Worm (Caenorhabditis elegans): ENCODE measurements around the gene vps-18.
A peak's percentile ranks its signal among the peaks of the same experiment; 100 is the strongest.

vps-18 gene

DNA sequence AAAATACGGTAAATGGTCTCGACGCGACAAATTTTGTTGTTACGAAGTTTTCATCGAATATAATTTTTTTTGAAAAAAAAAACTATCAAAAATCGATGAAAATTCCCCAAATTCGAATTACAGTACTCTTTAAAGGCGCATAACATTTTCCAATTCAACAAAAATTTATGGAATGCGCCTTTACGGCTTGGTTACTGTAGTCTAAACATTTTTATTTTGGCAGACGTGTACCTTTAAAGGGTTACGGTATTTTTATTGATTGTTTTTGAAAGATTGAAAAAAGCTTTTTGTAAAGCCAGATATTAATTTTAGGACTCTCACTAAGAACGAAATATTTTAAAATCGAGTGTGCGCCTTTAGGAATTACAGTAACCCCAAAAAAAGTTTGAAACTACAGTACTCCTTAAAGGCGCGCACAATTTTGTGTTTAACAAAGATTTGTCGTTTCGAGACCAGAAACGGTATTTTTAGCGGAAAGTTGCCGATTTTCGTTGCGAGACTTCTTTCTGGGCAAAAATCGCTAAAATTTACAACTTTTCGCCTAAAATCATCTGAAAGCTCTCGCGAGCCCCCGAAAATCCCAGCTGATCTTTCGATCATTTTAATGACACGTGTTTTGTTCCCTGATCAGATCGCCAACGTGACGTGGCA is 13.2 kb downstream of the vps-18 start (continued):
- TF ChIP-seq ztf-25 (GFP tag; IDR thresholded peaks at IDR 0.05), result no peak
- TF ChIP-seq B0035.1 (tag; optimal IDR thresholded peaks at IDR 0.05), result no peak
- no peak for TF ChIP-seq madf-10 (tag; optimal IDR thresholded peaks at IDR 0.05)
- peak; percentile 89 for TF ChIP-seq madf-6 (GFP tag; IDR thresholded peaks at IDR 0.05)
- TF ChIP-seq ceh-100 (GFP tag; IDR thresholded peaks at IDR 0.05), result no peak
- no peak for TF ChIP-seq zim-3 (tag; optimal IDR thresholded peaks at IDR 0.05)
- TF ChIP-seq snpc-1.1 (tag; optimal IDR thresholded peaks at IDR 0.05; ENCODE audit: insufficient read depth), result no peak
- no peak for TF ChIP-seq hmg-1.2 (GFP tag; IDR thresholded peaks at IDR 0.05)
- TF ChIP-seq lin-26 (GFP tag; IDR thresholded peaks at IDR 0.05), result no peak
- TF ChIP-seq athp-1 (tag; optimal IDR thresholded peaks at IDR 0.05), result no peak
- no peak for TF ChIP-seq F23B12.7 (tag; optimal IDR thresholded peaks at IDR 0.05; ENCODE audit: insufficient read depth)
- TF ChIP-seq ceh-58 (GFP tag; IDR thresholded peaks at IDR 0.05), result no peak
- TF ChIP-seq lag-1 (GFP tag; IDR thresholded peaks at IDR 0.05), result no peak
- no peak for TF ChIP-seq F57C9.4 (tag; optimal IDR thresholded peaks at IDR 0.05)
- TF ChIP-seq rpc-1 (optimal IDR thresholded peaks at IDR 0.05), result no peak
- TF ChIP-seq rpc-1 (tag; optimal IDR thresholded peaks at IDR 0.05), result no peak
- TF ChIP-seq chd-7 (tag; optimal IDR thresholded peaks at IDR 0.05), result no peak
- no peak for TF ChIP-seq ztf-6 (GFP tag; IDR thresholded peaks at IDR 0.05)
- TF ChIP-seq attf-3 (GFP tag; conservative IDR thresholded peaks at IDR 0.05), result no peak
- TF ChIP-seq ccch-3 (GFP tag; optimal IDR thresholded peaks at IDR 0.05), result no peak
- TF ChIP-seq B0336.3 (GFP tag; IDR thresholded peaks at IDR 0.05), result no peak
- TF ChIP-seq fkh-3 (tag; optimal IDR thresholded peaks at IDR 0.05), result no peak
- no peak for TF ChIP-seq ceh-27 (GFP tag; optimal IDR thresholded peaks at IDR 0.05)
- TF ChIP-seq madf-3 (GFP tag; IDR thresholded peaks at IDR 0.05), result no peak
- no peak for TF ChIP-seq ama-1 (optimal IDR thresholded peaks at IDR 0.05)
- no peak for TF ChIP-seq ama-1 (GFP tag; optimal IDR thresholded peaks at IDR 0.05)
- TF ChIP-seq let-607 (tag; optimal IDR thresholded peaks at IDR 0.05), result no peak
- no peak for TF ChIP-seq hlh-26 (GFP tag; conservative IDR thresholded peaks at IDR 0.05)
- peak; percentile 10 for TF ChIP-seq efl-1 (GFP tag; optimal IDR thresholded peaks at IDR 0.05)
- peak; percentile 65 for TF ChIP-seq xnd-1 (tag; optimal IDR thresholded peaks at IDR 0.05)
- no peak for TF ChIP-seq D2030.7 (GFP tag; IDR thresholded peaks at IDR 0.05)
- TF ChIP-seq snpc-4 (GFP tag; optimal IDR thresholded peaks at IDR 0.05), result no peak
- TF ChIP-seq snpc-4 (tag; optimal IDR thresholded peaks at IDR 0.05), result no peak
- no peak for TF ChIP-seq mes-4 (tag; optimal IDR thresholded peaks at IDR 0.05)
- TF ChIP-seq ekl-4 (GFP tag; IDR thresholded peaks at IDR 0.05), result no peak
- TF ChIP-seq bed-1 (GFP tag; IDR thresholded peaks at IDR 0.05), result no peak
- no peak for TF ChIP-seq unc-62 (GFP tag; optimal IDR thresholded peaks at IDR 0.05)
- TF ChIP-seq ZK185.1 (tag; optimal IDR thresholded peaks at IDR 0.05; ENCODE audit: poor library complexity, severe bottlenecking), result no peak
- no peak for TF ChIP-seq die-1 (tag; optimal IDR thresholded peaks at IDR 0.05)
- TF ChIP-seq madf-8 (GFP tag; conservative IDR thresholded peaks at IDR 0.05), result peak; percentile 75
- no peak for TF ChIP-seq nfya-1 (tag; optimal IDR thresholded peaks at IDR 0.05; ENCODE audit: borderline replicate concordance, insufficient read depth)
- no peak for TF ChIP-seq ceh-40 (GFP tag; IDR thresholded peaks at IDR 0.05)
- no peak for TF ChIP-seq snpc-3.4 (tag; optimal IDR thresholded peaks at IDR 0.05)
- TF ChIP-seq snpc-1.3 (tag; optimal IDR thresholded peaks at IDR 0.05; ENCODE audit: insufficient read depth), result no peak
- TF ChIP-seq lin-40 (tag; optimal IDR thresholded peaks at IDR 0.05), result no peak
- no peak for TF ChIP-seq Y56A3A.18 (GFP tag; IDR thresholded peaks at IDR 0.05)
- peak; percentile 39 for TF ChIP-seq lin-54 (GFP tag; optimal IDR thresholded peaks at IDR 0.05)

Measured in whole organism, young adult.